Worm (Caenorhabditis elegans) whole organism, young adult: ENCODE results near the gene srd-40.

Source experiments
- C06A6.2 ChIP-seq: fragments of 200-800 bp; sonication (Bioruptor generic); conservative IDR thresholded peaks from 2 replicates; pipeline ENCODE4 v1.3.6; 2022; ENCODE audit warnings: missing genetic modification characterization, missing compliant biosample characterization
- C17E4.6 ChIP-seq: fragments of 200-800 bp; sonication (Bioruptor generic); IDR thresholded peaks from 2 replicates; pipeline ENCODE4 v1.3.6; 2022; ENCODE audit warnings: missing genetic modification reagents, missing genetic modification characterization, missing compliant biosample characterization
- F37B4.10 ChIP-seq: fragments of 200-800 bp; sonication (Bioruptor generic); IDR thresholded peaks from 2 replicates; pipeline ENCODE4 v1.3.6; 2022; ENCODE audit warnings: missing genetic modification characterization, missing compliant biosample characterization
- F49E8.2 ChIP-seq: sonication (generic microtip); optimal IDR thresholded peaks from 3 replicates; lab custom pipeline; 2017; ENCODE audit warnings: missing genetic modification characterization, mild to moderate bottlenecking, missing compliant biosample characterization, antibody characterized with exemption, moderate library complexity; ENCODE audit not compliant: insufficient read depth
- F57A8.1 ChIP-seq: fragments of 200-800 bp; sonication (Bioruptor generic); optimal IDR thresholded peaks from 2 replicates; lab custom pipeline; 2018; ENCODE audit warnings: mild to moderate bottlenecking, missing genetic modification characterization, moderate library complexity, missing compliant biosample characterization
- F57C9.4 ChIP-seq: sonication (generic microtip); optimal IDR thresholded peaks from 2 replicates; lab custom pipeline; 2017; ENCODE audit warnings: mild to moderate bottlenecking, missing genetic modification characterization, missing compliant biosample characterization
- K11D2.4 ChIP-seq: fragments of 200-800 bp; sonication (Bioruptor generic); IDR thresholded peaks from 2 replicates; pipeline ENCODE4 v1.3.6; 2022; ENCODE audit warnings: missing genetic modification reagents, missing genetic modification characterization, missing compliant biosample characterization
- K12H6.12 ChIP-seq: fragments of 200-800 bp; sonication (Bioruptor generic); optimal IDR thresholded peaks from 2 replicates; lab custom pipeline; 2018; ENCODE audit warnings: mild to moderate bottlenecking, missing genetic modification characterization, missing compliant biosample characterization
- T26A5.8 ChIP-seq: sonication (generic microtip); optimal IDR thresholded peaks from 2 replicates; lab custom pipeline; 2016; ENCODE audit warnings: missing genetic modification characterization, missing compliant biosample characterization
- Y53G8AR.9 ChIP-seq: fragments of 200-800 bp; sonication (Bioruptor generic); conservative IDR thresholded peaks from 2 replicates; pipeline ENCODE4 v1.3.6; 2022; ENCODE audit warnings: missing genetic modification reagents, missing genetic modification characterization, missing compliant biosample characterization
- Y67H2A.10 ChIP-seq: fragments of 200-800 bp; sonication (Bioruptor generic); conservative IDR thresholded peaks from 2 replicates; pipeline ENCODE4 v1.3.6; 2022; ENCODE audit warnings: missing genetic modification reagents, missing genetic modification characterization, missing compliant biosample characterization
- akir-1 ChIP-seq: fragments of 200-800 bp; sonication (Bioruptor generic); optimal IDR thresholded peaks from 2 replicates; lab custom pipeline; 2018; ENCODE audit warnings: mild to moderate bottlenecking, missing genetic modification characterization, moderate library complexity, missing compliant biosample characterization
- aptf-2 ChIP-seq: fragments of 200-800 bp; sonication (Bioruptor generic); conservative IDR thresholded peaks from 2 replicates; pipeline ENCODE4 v1.3.6; 2022; ENCODE audit warnings: missing genetic modification reagents, missing genetic modification characterization, missing compliant biosample characterization
- aptf-3 ChIP-seq: fragments of 200-800 bp; sonication (Bioruptor generic); IDR thresholded peaks from 2 replicates; pipeline ENCODE4 v1.3.6; 2022; ENCODE audit warnings: missing genetic modification characterization, missing compliant biosample characterization
- athp-1 ChIP-seq: sonication (generic microtip); optimal IDR thresholded peaks from 2 replicates; lab custom pipeline; 2017; ENCODE audit warnings: mild to moderate bottlenecking, missing genetic modification characterization, missing compliant biosample characterization
- attf-5 ChIP-seq: fragments of 200-800 bp; sonication (Bioruptor generic); optimal IDR thresholded peaks from 2 replicates; lab custom pipeline; 2018; ENCODE audit warnings: mild to moderate bottlenecking, missing genetic modification characterization, missing compliant biosample characterization
- bed-1 ChIP-seq: fragments of 200-800 bp; sonication (Bioruptor generic); IDR thresholded peaks from 2 replicates; pipeline ENCODE4 v1.3.6; 2022; ENCODE audit warnings: missing genetic modification reagents, missing genetic modification characterization, missing compliant biosample characterization
- cebp-1 ChIP-seq, 2 experiments: fragments of 200-800 bp in 1 of 2; sonication (Bioruptor generic) in 1 of 2; sonication (generic microtip) in 1 of 2; IDR thresholded peaks in 1 of 2; optimal IDR thresholded peaks in 1 of 2; 2 replicates each; pipeline versions ENCODE4 v1.3.6 to Lab custom; 2017 to 2022; ENCODE audit warnings: missing compliant biosample characterization in 2 of 2, missing genetic modification characterization in 2 of 2, mild to moderate bottlenecking in 1 of 2, missing genetic modification reagents in 1 of 2, moderate library complexity in 1 of 2
- cebp-2 ChIP-seq: fragments of 200-800 bp; sonication (Bioruptor generic); IDR thresholded peaks from 2 replicates; pipeline ENCODE4 v1.3.6; 2022; ENCODE audit warnings: missing genetic modification characterization, missing compliant biosample characterization
- ceh-58 ChIP-seq: fragments of 200-800 bp; sonication (Bioruptor generic); IDR thresholded peaks from 2 replicates; pipeline ENCODE4 v1.3.6; 2022; ENCODE audit warnings: missing genetic modification characterization, missing compliant biosample characterization
- ceh-91 ChIP-seq: fragments of 200-800 bp; sonication (Bioruptor generic); IDR thresholded peaks from 2 replicates; pipeline ENCODE4 v1.3.6; 2022; ENCODE audit warnings: missing genetic modification reagents, missing genetic modification characterization, missing compliant biosample characterization
- die-1 ChIP-seq: sonication (generic microtip); optimal IDR thresholded peaks from 2 replicates; lab custom pipeline; 2016; ENCODE audit warnings: missing genotype, mild to moderate bottlenecking, missing genetic modification characterization, missing compliant biosample characterization
- dox-1 ChIP-seq: fragments of 200-800 bp; sonication (Bioruptor generic); IDR thresholded peaks from 2 replicates; pipeline ENCODE4 v1.3.6; 2022; ENCODE audit warnings: missing genetic modification reagents, missing genetic modification characterization, missing compliant biosample characterization
- efl-1 ChIP-seq: fragments of 150-350 bp; optimal IDR thresholded peaks from 2 replicates; lab custom pipeline; 2014; ENCODE audit warnings: missing biosample characterization, missing genetic modification reagents, missing genetic modification characterization
- egrh-3 ChIP-seq: fragments of 200-800 bp; sonication (Bioruptor generic); IDR thresholded peaks from 2 replicates; pipeline ENCODE4 v1.3.6; 2022; ENCODE audit warnings: missing genetic modification reagents, missing genetic modification characterization, missing compliant biosample characterization
- hlh-12 ChIP-seq: sonication (generic microtip); optimal IDR thresholded peaks from 2 replicates; lab custom pipeline; 2016; ENCODE audit warnings: missing genetic modification characterization, missing compliant biosample characterization
- hsf-1 ChIP-seq: fragments of 200-800 bp; sonication (Bioruptor generic); IDR thresholded peaks from 2 replicates; pipeline ENCODE4 v1.3.6; 2022; ENCODE audit warnings: missing genetic modification reagents, missing genetic modification characterization, missing compliant biosample characterization
- let-526 ChIP-seq: fragments of 200-800 bp; sonication (Bioruptor generic); IDR thresholded peaks from 2 replicates; pipeline ENCODE4 v1.3.6; 2022; ENCODE audit warnings: missing genetic modification reagents, missing genetic modification characterization, missing compliant biosample characterization
- let-607 ChIP-seq, 2 experiments: fragments of 200-800 bp in 1 of 2; sonication (Bioruptor generic) in 1 of 2; sonication (generic microtip) in 1 of 2; optimal IDR thresholded peaks; 2 replicates each; lab custom pipeline; 2016 to 2018; ENCODE audit warnings: mild to moderate bottlenecking in 2 of 2, missing compliant biosample characterization in 2 of 2, missing genetic modification characterization in 2 of 2, moderate library complexity in 2 of 2, missing genotype in 1 of 2
- lin-35 ChIP-seq, 3 experiments: fragments of 150-350 bp in 2 of 3; sonication (generic microtip) in 1 of 3; optimal IDR thresholded peaks; 2 replicates each; lab custom pipeline; 2014 to 2018; ENCODE audit warnings: missing biosample characterization in 3 of 3, missing genetic modification characterization in 3 of 3, missing genetic modification reagents in 3 of 3
- lsl-1 ChIP-seq: fragments of 200-800 bp; sonication (Bioruptor generic); optimal IDR thresholded peaks from 2 replicates; lab custom pipeline; 2018; ENCODE audit warnings: mild to moderate bottlenecking, missing genetic modification characterization, moderate library complexity, missing compliant biosample characterization
- lsy-27 ChIP-seq: sonication (generic microtip); optimal IDR thresholded peaks from 2 replicates; lab custom pipeline; 2017; ENCODE audit warnings: missing genetic modification characterization, mild to moderate bottlenecking, missing compliant biosample characterization, antibody characterized with exemption, missing genotype, borderline replicate concordance; ENCODE audit not compliant: insufficient read depth
- madf-3 ChIP-seq: fragments of 200-800 bp; sonication (Bioruptor generic); IDR thresholded peaks from 2 replicates; pipeline ENCODE4 v1.3.6; 2022; ENCODE audit warnings: missing genetic modification reagents, missing genetic modification characterization, missing compliant biosample characterization
- mel-28 ChIP-seq: sonication (generic microtip); optimal IDR thresholded peaks from 2 replicates; lab custom pipeline; 2016; ENCODE audit warnings: borderline replicate concordance, mild to moderate bottlenecking, missing genetic modification characterization, missing compliant biosample characterization
- mxl-1 ChIP-seq: sonication (generic microtip); optimal IDR thresholded peaks from 2 replicates; lab custom pipeline; 2016; ENCODE audit warnings: missing genetic modification characterization, missing compliant biosample characterization
- nhr-179 ChIP-seq: sonication (generic microtip); optimal IDR thresholded peaks from 2 replicates; lab custom pipeline; 2016; ENCODE audit warnings: mild to moderate bottlenecking, missing genetic modification characterization, missing compliant biosample characterization
- nhr-80 ChIP-seq: sonication (generic microtip); optimal IDR thresholded peaks from 2 replicates; lab custom pipeline; 2016; ENCODE audit warnings: missing genetic modification characterization, missing compliant biosample characterization
- rcor-1 ChIP-seq: fragments of 200-800 bp; sonication (Bioruptor generic); IDR thresholded peaks from 2 replicates; pipeline ENCODE4 v1.3.6; 2022; ENCODE audit warnings: missing genetic modification reagents, missing genetic modification characterization, missing compliant biosample characterization
- sdz-38 ChIP-seq: sonication (generic microtip); optimal IDR thresholded peaks from 2 replicates; lab custom pipeline; 2016; ENCODE audit warnings: missing genotype, missing genetic modification characterization, missing compliant biosample characterization
- snpc-1.3 ChIP-seq: sonication (generic microtip); optimal IDR thresholded peaks from 2 replicates; lab custom pipeline; 2017; ENCODE audit warnings: missing genetic modification characterization, mild to moderate bottlenecking, missing compliant biosample characterization, antibody characterized with exemption, moderate library complexity, missing genotype, missing genetic modification reagents; ENCODE audit not compliant: insufficient read depth
- snpc-3.4 ChIP-seq: sonication (generic microtip); optimal IDR thresholded peaks from 2 replicates; lab custom pipeline; 2017; ENCODE audit warnings: missing genetic modification characterization, mild to moderate bottlenecking, missing compliant biosample characterization, antibody characterized with exemption, moderate library complexity, missing genotype, missing genetic modification reagents
- tbp1 ChIP-seq: fragments of 200-800 bp; sonication (Bioruptor generic); optimal IDR thresholded peaks from 2 replicates; lab custom pipeline; 2018; ENCODE audit warnings: mild to moderate bottlenecking, missing genetic modification characterization, missing compliant biosample characterization
- xnd-1 ChIP-seq: sonication (generic microtip); optimal IDR thresholded peaks from 2 replicates; lab custom pipeline; 2016; ENCODE audit warnings: missing genotype, missing genetic modification reagents, missing genetic modification characterization, missing compliant biosample characterization
- ztf-18 ChIP-seq: sonication (generic microtip); optimal IDR thresholded peaks from 2 replicates; lab custom pipeline; 2016; ENCODE audit warnings: missing genotype, mild to moderate bottlenecking, missing genetic modification characterization, missing compliant biosample characterization
- ztf-22 ChIP-seq: fragments of 200-800 bp; sonication (Bioruptor generic); optimal IDR thresholded peaks from 2 replicates; lab custom pipeline; 2018; ENCODE audit warnings: mild to moderate bottlenecking, missing genetic modification characterization, moderate library complexity, missing compliant biosample characterization
- ztf-25 ChIP-seq: fragments of 200-800 bp; sonication (Bioruptor generic); IDR thresholded peaks from 2 replicates; pipeline ENCODE4 v1.3.6; 2022; ENCODE audit warnings: missing genetic modification reagents, missing genetic modification characterization, missing compliant biosample characterization
- ztf-3 ChIP-seq: fragments of 200-800 bp; sonication (Bioruptor generic); optimal IDR thresholded peaks from 2 replicates; lab custom pipeline; 2018; ENCODE audit warnings: mild to moderate bottlenecking, missing genetic modification characterization, missing compliant biosample characterization

srd-40 gene

DNA sequence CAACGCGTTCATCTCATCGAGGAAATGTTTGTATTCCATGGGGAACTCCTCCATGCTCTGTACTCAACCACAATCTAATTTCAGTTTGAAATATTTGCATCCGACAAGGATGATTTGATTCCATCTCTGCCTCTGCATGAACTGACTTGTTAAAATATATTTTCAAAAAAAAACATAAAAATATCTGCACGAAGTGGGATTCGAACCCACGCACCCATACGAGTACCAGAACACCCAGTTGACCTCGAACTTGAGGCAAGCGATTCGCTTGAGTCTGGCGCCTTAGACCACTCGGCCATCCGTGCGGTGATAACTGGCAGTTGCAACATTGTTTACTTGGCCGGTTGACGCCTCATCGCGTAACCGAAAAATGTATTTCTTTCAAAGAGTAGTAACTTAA lies 24.3 kb downstream of the srd-40 start (continued):
- TF ChIP-seq die-1 (peak; percentile 87), K11D2.4 (GFP tag; lab: Robert Waterston, UW) (no peak), athp-1 (tag; lab: Kevin White, UChicago) (peak; percentile 54), attf-5 (peak; percentile 48), nhr-179 (tag; lab: Kevin White, UChicago) (peak; percentile 64), let-526 (GFP tag; lab: Robert Waterston, UW) (peak; percentile 51; the same call in 1 of the 2 replicates), aptf-2 (GFP tag; lab: Robert Waterston, UW) (no peak), K12H6.12 (tag; lab: Kevin White, UChicago) (no peak), bed-1 (GFP tag; lab: Robert Waterston, UW) (no peak), ztf-18 (tag; lab: Kevin White, UChicago) (peak; percentile 58), sdz-38 (tag; lab: Kevin White, UChicago) (peak; percentile 26), lin-35 (GFP tag; optimal IDR thresholded peaks at IDR 0.05; lab: Kevin White, UChicago) (no peak), ztf-25 (GFP tag; lab: Robert Waterston, UW) (peak; percentile 94), madf-3 (GFP tag; lab: Robert Waterston, UW) (0 out of 2 replicates have a peak, but pooled peaks have one; percentile 55), tbp1 (peak; percentile 94), cebp-2 (GFP tag; lab: Robert Waterston, UW) (0 out of 2 replicates have a peak, but pooled peaks have one; percentile 61), egrh-3 (GFP tag; lab: Robert Waterston, UW) (peak; percentile 48; the same call in 1 of the 2 replicates), akir-1 (GFP tag; lab: Kevin White, UChicago) (peak; percentile 14), C06A6.2 (GFP tag; lab: Robert Waterston, UW) (no peak), T26A5.8 (tag; lab: Kevin White, UChicago) (no peak), lsl-1 (no peak), hlh-12 (tag; lab: Kevin White, UChicago) (no peak), xnd-1 (tag; lab: Kevin White, UChicago) (no peak), C17E4.6 (GFP tag; lab: Robert Waterston, UW) (no peak), lsy-27 (tag; lab: Kevin White, UChicago) (no peak), rcor-1 (peak; percentile 72), F57C9.4 (no peak), Y67H2A.10 (GFP tag; lab: Robert Waterston, UW) (no peak), ceh-91 (GFP tag; lab: Robert Waterston, UW) (no peak), mxl-1 (tag; lab: Kevin White, UChicago) (peak; percentile 40), ztf-3 (GFP tag; lab: Kevin White, UChicago) (no peak), let-607 (tag; optimal IDR thresholded peaks at IDR 0.05; lab: Kevin White, UChicago) (peak in 1 of 2 experiments; percentile 37), F57A8.1 (GFP tag; lab: Kevin White, UChicago) (no peak), snpc-3.4 (tag; lab: Kevin White, UChicago) (peak; percentile 56), F37B4.10 (GFP tag; lab: Robert Waterston, UW) (no peak), F49E8.2 (tag; lab: Kevin White, UChicago) (no peak), hsf-1 (GFP tag; lab: Robert Waterston, UW) (peak; percentile 39; the same call in 1 of the 2 replicates), cebp-1 (GFP tag; IDR thresholded peaks at IDR 0.05; lab: Robert Waterston, UW) (no peak), cebp-1 (tag; optimal IDR thresholded peaks at IDR 0.05; lab: Kevin White, UChicago) (no peak), ztf-22 (GFP tag; lab: Kevin White, UChicago) (peak; percentile 15), dox-1 (GFP tag; lab: Robert Waterston, UW) (peak; percentile 82), ceh-58 (GFP tag; lab: Robert Waterston, UW) (no peak), snpc-1.3 (tag; lab: Kevin White, UChicago) (peak; percentile 81), aptf-3 (GFP tag; lab: Robert Waterston, UW) (no peak), nhr-80 (tag; lab: Kevin White, UChicago) (peak; percentile 49), Y53G8AR.9 (GFP tag; lab: Robert Waterston, UW) (no peak), efl-1 (GFP tag; lab: Kevin White, UChicago) (peak; percentile 7), mel-28 (tag; lab: Kevin White, UChicago) (no peak)
